Worm (Caenorhabditis elegans) whole organism, late embryonic: Measurements from ENCODE around the gene F56C3.1.

Source experiments
- K09A11.1 ChIP-seq: sonication (generic microtip); optimal IDR thresholded peaks from 2 replicates; lab custom pipeline; 2017; ENCODE audit warnings: antibody characterized with exemption, mild to moderate bottlenecking, missing genetic modification characterization, missing compliant biosample characterization; ENCODE audit not compliant: insufficient read depth
- dve-1 ChIP-seq: sonication (generic microtip); optimal IDR thresholded peaks from 2 replicates; lab custom pipeline; 2017; ENCODE audit warnings: antibody characterized with exemption, mild to moderate bottlenecking, missing genetic modification characterization, missing compliant biosample characterization
- elt-4 ChIP-seq: sonication (generic microtip); optimal IDR thresholded peaks from 2 replicates; lab custom pipeline; 2016; ENCODE audit warnings: missing genetic modification characterization, missing compliant biosample characterization
- pha-4 ChIP-seq: fragments of 150-350 bp; optimal IDR thresholded peaks from 2 replicates; lab custom pipeline; 2018; ENCODE audit warnings: missing biosample characterization, missing genetic modification reagents, missing genetic modification characterization
- sox-4 ChIP-seq: sonication (generic microtip); optimal IDR thresholded peaks from 2 replicates; lab custom pipeline; 2017; ENCODE audit warnings: mild to moderate bottlenecking, missing genetic modification characterization, inconsistent platforms, missing compliant biosample characterization
- tbx-2 ChIP-seq: sonication (generic microtip); optimal IDR thresholded peaks from 2 replicates; lab custom pipeline; 2016; ENCODE audit warnings: missing genetic modification characterization, missing compliant biosample characterization
- unc-55 ChIP-seq: sonication (generic microtip); optimal IDR thresholded peaks from 2 replicates; lab custom pipeline; 2017; ENCODE audit warnings: missing biosample characterization, missing genetic modification reagents, missing genetic modification characterization

DNA sequence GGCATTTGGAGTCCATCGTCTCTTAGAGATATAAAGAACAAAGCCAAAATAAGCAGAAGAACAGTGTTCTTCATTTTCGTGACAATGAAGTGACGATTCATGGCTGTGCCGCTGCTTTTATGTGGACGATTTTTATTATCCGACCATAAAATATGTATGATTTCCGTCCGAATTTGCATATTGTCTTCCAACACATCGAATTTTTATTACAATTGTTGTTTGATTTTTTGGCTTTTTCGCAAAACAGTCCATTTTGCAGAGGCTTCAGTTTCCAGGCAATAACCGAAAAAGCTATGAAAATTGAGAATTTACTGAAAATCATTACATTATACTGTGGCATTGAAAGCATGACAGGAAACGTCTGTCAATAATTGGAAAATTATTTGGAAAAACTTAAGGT is 2.6 kb upstream of the F56C3.1 start, which contains the start of gene F56C3.8:
- TF ChIP-seq sox-4 (tag; lab: Kevin White, UChicago) (no peak), elt-4 (tag; lab: Kevin White, UChicago) (no peak), K09A11.1 (tag; lab: Kevin White, UChicago) (no peak), tbx-2 (tag; lab: Kevin White, UChicago) (no peak), pha-4 (no peak), dve-1 (tag; lab: Kevin White, UChicago) (no peak), unc-55 (no peak)
